Fruit fly (Drosophila melanogaster): ENCODE measurements around the gene Dci.

Dci gene

dm6 chr3L:819297-819886 lies 31.8 kb upstream of the Dci start (continued):
- TF ChIP-seq CG11504 (tag; optimal IDR thresholded peaks at IDR 0.05) (peak; percentile 90), bab2 (GFP tag; optimal IDR thresholded peaks at IDR 0.05) (peak; percentile 86), HLH54F (GFP tag; optimal IDR thresholded peaks at IDR 0.05) (peak; percentile 87), CG7556 (GFP tag; optimal IDR thresholded peaks at IDR 0.05) (peak; percentile 76), CG10321 (GFP tag; IDR thresholded peaks at IDR 0.05) (peak; percentile 74), CG6254 (GFP tag; optimal IDR thresholded peaks at IDR 0.05) (peak; percentile 55), ind (GFP tag; optimal IDR thresholded peaks at IDR 0.05) (peak; percentile 92), CG42726 (GFP tag; IDR thresholded peaks at IDR 0.05; ENCODE audit: partially characterized antibody) (no peak), caup (GFP tag; optimal IDR thresholded peaks at IDR 0.05; ENCODE audit: severe bottlenecking) (peak; percentile 90), Hand (GFP tag; optimal IDR thresholded peaks at IDR 0.05) (peak; percentile 53), Lim3 (GFP tag; IDR thresholded peaks at IDR 0.05) (peak; percentile 86), CG30020 (tag; optimal IDR thresholded peaks at IDR 0.05) (peak; percentile 19), Hr3 (GFP tag; optimal IDR thresholded peaks at IDR 0.05) (peak; percentile 78), CG4424 (GFP tag; optimal IDR thresholded peaks at IDR 0.05) (peak; percentile 82), CG31224 (GFP tag; IDR thresholded peaks at IDR 0.05) (peak; percentile 83), CG6272 (GFP tag; IDR thresholded peaks at IDR 0.05) (peak; percentile 86), luna (GFP tag; optimal IDR thresholded peaks at IDR 0.05) (no peak), CG15696 (tag; optimal IDR thresholded peaks at IDR 0.05) (peak; percentile 27), Fer3 (tag; optimal IDR thresholded peaks at IDR 0.05) (peak; percentile 85), hbn (GFP tag; IDR thresholded peaks at IDR 0.05; ENCODE audit: partially characterized antibody) (no peak), CG1832 (GFP tag; optimal IDR thresholded peaks at IDR 0.05) (no peak), Rx (GFP tag; IDR thresholded peaks at IDR 0.05) (peak; percentile 92), Hr51 (GFP tag; optimal IDR thresholded peaks at IDR 0.05) (peak; percentile 70 to 88), ham (GFP tag; IDR thresholded peaks at IDR 0.05) (peak; percentile 77), br (optimal IDR thresholded peaks at IDR 0.05) (no peak), pita (GFP tag; optimal IDR thresholded peaks at IDR 0.05) (no peak), CG30431 (GFP tag; optimal IDR thresholded peaks at IDR 0.05) (peak; percentile 76), fd102C (GFP tag; optimal IDR thresholded peaks at IDR 0.05) (no peak), fru (optimal IDR thresholded peaks at IDR 0.05) (no peak), CG6813 (GFP tag; optimal IDR thresholded peaks at IDR 0.05) (peak; percentile 82), D19A (tag; optimal IDR thresholded peaks at IDR 0.05) (peak; percentile 74), CG15479 (GFP tag; optimal IDR thresholded peaks at IDR 0.05) (no peak), CG13894 (tag; optimal IDR thresholded peaks at IDR 0.05) (peak; percentile 87), chm (GFP tag; IDR thresholded peaks at IDR 0.05) (peak; percentile 96), CG11696 (GFP tag; IDR thresholded peaks at IDR 0.05) (peak; percentile 88), CG5953 (GFP tag; IDR thresholded peaks at IDR 0.05) (peak; percentile 95), HmgD (GFP tag; optimal IDR thresholded peaks at IDR 0.05) (peak; percentile 30), Dbx (GFP tag; IDR thresholded peaks at IDR 0.05) (peak; percentile 82), Dref (GFP tag; IDR thresholded peaks at IDR 0.05) (peak; percentile 36; the same call in 1 of the 2 replicates), NfI (GFP tag; optimal IDR thresholded peaks at IDR 0.05) (peak; percentile 86), lilli (GFP tag; optimal IDR thresholded peaks at IDR 0.05) (peak; percentile 88), wor (GFP tag; IDR thresholded peaks at IDR 0.05) (peak; percentile 88), her (GFP tag; optimal IDR thresholded peaks at IDR 0.05) (peak; percentile 90), sens (GFP tag) (peak; percentile 96), insv (GFP tag; optimal IDR thresholded peaks at IDR 0.05) (peak in 1 of 2 experiments; percentile 22), E2f1 (GFP tag; IDR thresholded peaks at IDR 0.05) (peak; percentile 92), maf-S (GFP tag; optimal IDR thresholded peaks at IDR 0.05) (peak; percentile 83), CG3838 (GFP tag; optimal IDR thresholded peaks at IDR 0.05) (peak; percentile 66), CG32772 (GFP tag; IDR thresholded peaks at IDR 0.05) (peak; percentile 95), CG3407 (GFP tag; optimal IDR thresholded peaks at IDR 0.05) (peak; percentile 71), nau (GFP tag; optimal IDR thresholded peaks at IDR 0.05) (peak; percentile 64)

Data from whole organism, embryonic.